Worm (Caenorhabditis elegans): Measurements from ENCODE around the gene ceh-62.

Gene ceh-62

ce11 chrII:10783201-10783962 lies 22.2 kb upstream of the ceh-62 start, which contains the start of gene ect-2:
Gene ect-2 (minus strand): TSS chrII:10783962.
- peak; percentile 86 to 88 for TF ChIP-seq efl-1 (optimal IDR thresholded peaks at IDR 0.05)
- peak; percentile 87 to 99 for TF ChIP-seq efl-1 (GFP tag; optimal IDR thresholded peaks at IDR 0.05 in 1 of 2)
- TF ChIP-seq elt-2 (tag; optimal IDR thresholded peaks at IDR 0.05), result no peak
- no peak for TF ChIP-seq fkh-4 (tag; optimal IDR thresholded peaks at IDR 0.05; ENCODE audit: borderline replicate concordance)
- no peak for TF ChIP-seq nhr-84 (tag; optimal IDR thresholded peaks at IDR 0.05)
- TF ChIP-seq ceh-88 (GFP tag; IDR thresholded peaks at IDR 0.05), result no peak
- TF ChIP-seq lir-3 (tag; optimal IDR thresholded peaks at IDR 0.05; ENCODE audit: poor library complexity), result no peak
- TF ChIP-seq lin-39 (tag; optimal IDR thresholded peaks at IDR 0.05), result no peak
- peak; percentile 77 to 93 for TF ChIP-seq lin-35 (GFP tag; optimal IDR thresholded peaks at IDR 0.05)
- peak; percentile 21 for TF ChIP-seq nhr-71 (tag; optimal IDR thresholded peaks at IDR 0.05)
- peak; percentile 9 for TF ChIP-seq skn-1 (tag; optimal IDR thresholded peaks at IDR 0.05)
- TF ChIP-seq sptf-1 (tag; optimal IDR thresholded peaks at IDR 0.05), result no peak
- TF ChIP-seq egl-13 (tag; optimal IDR thresholded peaks at IDR 0.05), result no peak
- TF ChIP-seq lin-15B (tag; optimal IDR thresholded peaks at IDR 0.05), result no peak
- TF ChIP-seq xbp-1 (tag; optimal IDR thresholded peaks at IDR 0.05), result no peak
- TF ChIP-seq mef-2 (tag; optimal IDR thresholded peaks at IDR 0.05), result no peak
- TF ChIP-seq F16B12.6 (tag; optimal IDR thresholded peaks at IDR 0.05), result peak; percentile 82
- TF ChIP-seq ama-1 (optimal IDR thresholded peaks at IDR 0.05), result no peak
- TF ChIP-seq C04F5.9 (tag; optimal IDR thresholded peaks at IDR 0.05), result no peak
- TF ChIP-seq zip-4 (GFP tag; optimal IDR thresholded peaks at IDR 0.05), result no peak
- peak; percentile 13 for TF ChIP-seq blmp-1 (tag; optimal IDR thresholded peaks at IDR 0.05)
- TF ChIP-seq vab-15 (tag; optimal IDR thresholded peaks at IDR 0.05), result no peak
- TF ChIP-seq nhr-12 (tag; optimal IDR thresholded peaks at IDR 0.05), result no peak
- TF ChIP-seq dpl-1 (GFP tag; optimal IDR thresholded peaks at IDR 0.05), result peak; percentile 81 to 90 (median 86)
- TF ChIP-seq snu-23 (GFP tag; optimal IDR thresholded peaks at IDR 0.05), result peak; percentile 29
- peak; percentile 4 to 58 for TF ChIP-seq lsy-2 (tag; optimal IDR thresholded peaks at IDR 0.05)

DNA sequence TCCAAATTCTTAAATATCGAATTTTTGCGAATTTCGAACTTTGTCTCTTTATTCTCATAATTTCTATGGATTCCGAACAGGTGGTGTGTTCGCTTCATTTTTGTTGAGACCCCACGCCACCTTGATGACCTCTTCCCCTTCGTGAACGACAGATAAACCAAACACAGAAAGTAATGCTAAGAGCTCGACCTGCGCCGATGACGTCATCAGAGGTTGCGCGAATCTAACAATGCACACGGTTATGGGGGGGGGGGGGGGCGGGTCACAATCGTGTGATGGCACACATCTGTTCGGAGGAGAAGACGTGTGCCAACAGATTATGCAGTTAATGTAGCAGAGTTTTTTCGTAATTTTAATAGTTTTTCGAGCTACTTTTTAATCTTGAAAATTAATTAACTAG lies 21.3 kb upstream of the ceh-62 start:
- TF ChIP-seq nhr-85 (tag), result no peak
- no peak for TF ChIP-seq isw-1 (GFP tag; IDR thresholded peaks at IDR 0.05)
- TF ChIP-seq egl-27 (tag; optimal IDR thresholded peaks at IDR 0.05), result no peak
- no peak for TF ChIP-seq efl-1 (optimal IDR thresholded peaks at IDR 0.05)
- TF ChIP-seq efl-1 (GFP tag; optimal IDR thresholded peaks at IDR 0.05 in 1 of 2), result peak in 1 of 2 experiments; percentile 41

DNA sequence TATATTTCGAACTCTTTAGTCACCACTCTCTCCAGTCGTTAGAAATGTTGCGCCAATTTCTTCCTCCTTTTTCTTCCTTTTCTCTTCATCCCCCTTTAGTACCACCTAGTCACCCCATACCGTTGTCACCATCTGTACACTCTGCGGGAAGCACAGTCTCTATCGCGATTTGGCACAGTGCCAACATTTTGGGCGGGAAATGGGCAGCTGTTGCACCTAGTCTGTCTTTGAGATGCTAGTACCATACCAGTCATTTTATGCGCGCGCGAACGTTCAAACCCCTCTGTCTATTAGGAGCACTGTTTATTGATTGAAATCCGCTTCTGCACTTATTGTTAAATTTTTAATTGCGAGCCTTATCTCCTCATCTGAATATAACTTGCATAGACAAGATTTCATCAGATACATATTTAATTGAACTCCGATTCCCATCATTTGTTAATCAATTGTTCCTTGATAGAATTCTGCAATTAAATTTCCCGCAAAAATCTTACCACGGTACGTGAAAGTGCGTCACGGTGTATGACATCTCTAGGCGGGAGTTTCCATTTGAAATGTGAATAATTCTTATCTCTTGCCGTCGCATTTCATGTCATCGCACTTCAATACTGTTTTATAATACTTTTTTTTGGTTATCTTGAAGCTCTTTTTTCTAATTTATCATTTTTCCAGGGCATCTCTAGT lies 20.6 kb upstream of the ceh-62 start, which contains the start of gene cdl-1:
TSS of gene cdl-1 (plus strand) at position 673 of the 684 bp plus-strand sequence.
- TF ChIP-seq aha-1 (tag; optimal IDR thresholded peaks at IDR 0.05), result no peak
- peak; percentile 76 to 90 for TF ChIP-seq lsy-2 (tag; optimal IDR thresholded peaks at IDR 0.05)
- no peak for TF ChIP-seq tlp-1 (tag; optimal IDR thresholded peaks at IDR 0.05)
- TF ChIP-seq nhr-20 (tag; optimal IDR thresholded peaks at IDR 0.05), result peak; percentile 67
- peak; percentile 68 for TF ChIP-seq lin-15B (tag; optimal IDR thresholded peaks at IDR 0.05)
- TF ChIP-seq pax-3 (tag; optimal IDR thresholded peaks at IDR 0.05), result no peak
- peak; percentile 7 for TF ChIP-seq nhr-84 (tag; optimal IDR thresholded peaks at IDR 0.05)
- no peak for TF ChIP-seq sptf-1 (tag; optimal IDR thresholded peaks at IDR 0.05)
- no peak for TF ChIP-seq ets-5 (GFP tag; IDR thresholded peaks at IDR 0.05)
- peak; percentile 86 to 96 for TF ChIP-seq efl-1 (optimal IDR thresholded peaks at IDR 0.05)
- peak; percentile 96 to 100 for TF ChIP-seq efl-1 (GFP tag; optimal IDR thresholded peaks at IDR 0.05 in 1 of 2)
- TF ChIP-seq lin-35 (GFP tag; optimal IDR thresholded peaks at IDR 0.05), result peak; percentile 94 to 99
- peak; percentile 5 for TF ChIP-seq vab-15 (tag; optimal IDR thresholded peaks at IDR 0.05)
- TF ChIP-seq fkh-10 (GFP tag; optimal IDR thresholded peaks at IDR 0.05), result no peak
- peak; percentile 71 for TF ChIP-seq rnt-1 (tag; optimal IDR thresholded peaks at IDR 0.05)
- TF ChIP-seq ztf-11 (tag; optimal IDR thresholded peaks at IDR 0.05), result peak in 1 of 2 experiments; percentile 65
- peak; percentile 53 for TF ChIP-seq fos-1 (tag; optimal IDR thresholded peaks at IDR 0.05)
- TF ChIP-seq lin-13 (GFP tag; optimal IDR thresholded peaks at IDR 0.05), result no peak
- no peak for TF ChIP-seq unc-86 (tag; optimal IDR thresholded peaks at IDR 0.05)
- peak; percentile 37 for TF ChIP-seq dsc-1 (tag; optimal IDR thresholded peaks at IDR 0.05)
- peak; percentile 47 for TF ChIP-seq elt-2 (tag; optimal IDR thresholded peaks at IDR 0.05)
- no peak for TF ChIP-seq nhr-11 (tag; optimal IDR thresholded peaks at IDR 0.05)
- no peak for TF ChIP-seq mef-2 (tag; optimal IDR thresholded peaks at IDR 0.05)
- TF ChIP-seq nhr-47 (tag; optimal IDR thresholded peaks at IDR 0.05), result peak; percentile 66
- TF ChIP-seq lin-39 (tag; optimal IDR thresholded peaks at IDR 0.05), result no peak
- TF ChIP-seq nhr-237 (tag; optimal IDR thresholded peaks at IDR 0.05), result no peak
- TF ChIP-seq mab-9 (GFP tag; IDR thresholded peaks at IDR 0.05), result 0 out of 2 replicates have a peak, but pooled peaks have one; percentile 21
- TF ChIP-seq lir-3 (tag; optimal IDR thresholded peaks at IDR 0.05; ENCODE audit: poor library complexity), result peak; percentile 49
- 0 out of 2 replicates have a peak, but pooled peaks have one; percentile 25 for TF ChIP-seq ceh-88 (GFP tag; IDR thresholded peaks at IDR 0.05)
- peak; percentile 45 for TF ChIP-seq snpc-4 (tag; optimal IDR thresholded peaks at IDR 0.05)
